Fruit fly (Drosophila melanogaster): ENCODE data around the gene CG31373.

CG31373 gene

dm6 chr3R:10669950-10670349 lies 39.2 kb downstream of the CG31373 start (continued):
- TF ChIP-seq CG3032 (tag; optimal IDR thresholded peaks at IDR 0.05): peak; percentile 0
- peak; percentile 80 for TF ChIP-seq svp (GFP tag)
- no peak for TF ChIP-seq Sox15 (GFP tag; optimal IDR thresholded peaks at IDR 0.05)
- TF ChIP-seq dsx (GFP tag; optimal IDR thresholded peaks at IDR 0.05; ENCODE audit: poor library complexity, severe bottlenecking): peak; percentile 25
- TF ChIP-seq OdsH (GFP tag; optimal IDR thresholded peaks at IDR 0.05): peak; percentile 11

dm6 chr3R:10667964-10668363 lies 41.2 kb downstream of the CG31373 start:
- TF ChIP-seq Met (GFP tag; optimal IDR thresholded peaks at IDR 0.05) (no peak), CG34406 (GFP tag; optimal IDR thresholded peaks at IDR 0.05) (no peak), salr (GFP tag; optimal IDR thresholded peaks at IDR 0.05) (no peak), Eip75B (GFP tag; optimal IDR thresholded peaks at IDR 0.05) (no peak), CG6792 (GFP tag; optimal IDR thresholded peaks at IDR 0.05) (no peak), CG9139 (GFP tag; optimal IDR thresholded peaks at IDR 0.05) (no peak), CG15336 (GFP tag; IDR thresholded peaks at IDR 0.05) (no peak), CG6854 (GFP tag; optimal IDR thresholded peaks at IDR 0.05) (no peak), svp (GFP tag) (no peak), fd59A (GFP tag; optimal IDR thresholded peaks at IDR 0.05) (no peak), CG1621 (tag; optimal IDR thresholded peaks at IDR 0.05) (no peak), CG10631 (GFP tag; optimal IDR thresholded peaks at IDR 0.05) (no peak), Lpt (GFP tag; optimal IDR thresholded peaks at IDR 0.05) (no peak), CG6276 (GFP tag; optimal IDR thresholded peaks at IDR 0.05) (no peak), dsx (GFP tag; optimal IDR thresholded peaks at IDR 0.05; ENCODE audit: poor library complexity, severe bottlenecking) (no peak), eg (GFP tag; IDR thresholded peaks at IDR 0.05) (no peak), CG31627 (GFP tag; optimal IDR thresholded peaks at IDR 0.05) (no peak), esn (GFP tag; optimal IDR thresholded peaks at IDR 0.05) (no peak), lz (GFP tag; optimal IDR thresholded peaks at IDR 0.05) (no peak), vri (GFP tag; optimal IDR thresholded peaks at IDR 0.05) (no peak)

dm6 chr3R:10664942-10665341 lies 44.2 kb downstream of the CG31373 start:
- no peak for TF ChIP-seq svp (GFP tag)
- peak; percentile 28 for TF ChIP-seq esn (GFP tag; optimal IDR thresholded peaks at IDR 0.05)
- TF ChIP-seq fd85E (GFP tag; optimal IDR thresholded peaks at IDR 0.05): no peak
- TF ChIP-seq Ets21C (GFP tag; optimal IDR thresholded peaks at IDR 0.05): no peak
- no peak for TF ChIP-seq achi (GFP tag; optimal IDR thresholded peaks at IDR 0.05)
- peak; percentile 64 for TF ChIP-seq CG1621 (tag; optimal IDR thresholded peaks at IDR 0.05)
- peak; percentile 54 for TF ChIP-seq CG10669 (GFP tag; optimal IDR thresholded peaks at IDR 0.05)
- peak; percentile 19 to 28 for TF ChIP-seq salr (GFP tag; optimal IDR thresholded peaks at IDR 0.05)
- no peak for TF ChIP-seq Hr39 (GFP tag; optimal IDR thresholded peaks at IDR 0.05)
- peak; percentile 52 for TF ChIP-seq spab (GFP tag; optimal IDR thresholded peaks at IDR 0.05)
- TF ChIP-seq CG6792 (GFP tag; optimal IDR thresholded peaks at IDR 0.05): no peak
- peak; percentile 55; the same call in 1 of the 3 replicates for TF ChIP-seq CG8119 (GFP tag; IDR thresholded peaks at IDR 0.05)
- TF ChIP-seq CG31627 (GFP tag; optimal IDR thresholded peaks at IDR 0.05): no peak
- TF ChIP-seq Gug (GFP tag; IDR thresholded peaks at IDR 0.05): peak; percentile 55
- peak; percentile 38; the same call in 1 of the 2 replicates for TF ChIP-seq CG15336 (GFP tag; IDR thresholded peaks at IDR 0.05)
- peak; percentile 44; the same call in 1 of the 2 replicates for TF ChIP-seq CG11294 (GFP tag; IDR thresholded peaks at IDR 0.05)
- TF ChIP-seq dsx (GFP tag; optimal IDR thresholded peaks at IDR 0.05; ENCODE audit: poor library complexity, severe bottlenecking): peak; percentile 9
- no peak for TF ChIP-seq vri (GFP tag; optimal IDR thresholded peaks at IDR 0.05)
- TF ChIP-seq CG6808 (GFP tag; optimal IDR thresholded peaks at IDR 0.05): peak; percentile 60
- TF ChIP-seq CG6276 (GFP tag; optimal IDR thresholded peaks at IDR 0.05): peak; percentile 41
- peak; percentile 4 for TF ChIP-seq topi (GFP tag; optimal IDR thresholded peaks at IDR 0.05)
- TF ChIP-seq CG10631 (GFP tag; optimal IDR thresholded peaks at IDR 0.05): no peak
- peak; percentile 45 for TF ChIP-seq CG32006 (GFP tag; optimal IDR thresholded peaks at IDR 0.05)
- peak; percentile 40 for TF ChIP-seq fd59A (GFP tag; optimal IDR thresholded peaks at IDR 0.05)
- TF ChIP-seq Sox102F (GFP tag; optimal IDR thresholded peaks at IDR 0.05): no peak
- TF ChIP-seq acj6 (GFP tag; optimal IDR thresholded peaks at IDR 0.05): peak; percentile 33
- no peak for TF ChIP-seq CG4318 (GFP tag; optimal IDR thresholded peaks at IDR 0.05)
- no peak for TF ChIP-seq CG11762 (GFP tag; optimal IDR thresholded peaks at IDR 0.05; ENCODE audit: insufficient read depth)
- no peak for TF ChIP-seq CG11902 (GFP tag; optimal IDR thresholded peaks at IDR 0.05)
- peak; percentile 52 for TF ChIP-seq Met (GFP tag; optimal IDR thresholded peaks at IDR 0.05)
- peak; percentile 13 for TF ChIP-seq fkh (GFP tag; optimal IDR thresholded peaks at IDR 0.05)
- TF ChIP-seq Lpt (GFP tag; optimal IDR thresholded peaks at IDR 0.05): peak; percentile 30
- peak; percentile 42 for TF ChIP-seq Hr4 (GFP tag; optimal IDR thresholded peaks at IDR 0.05)
- peak; percentile 13 for TF ChIP-seq CG6854 (GFP tag; optimal IDR thresholded peaks at IDR 0.05)
- peak; percentile 58 for TF ChIP-seq Eip75B (GFP tag; optimal IDR thresholded peaks at IDR 0.05)
- TF ChIP-seq CG34406 (GFP tag; optimal IDR thresholded peaks at IDR 0.05): peak; percentile 34
- TF ChIP-seq Sox14 (GFP tag; optimal IDR thresholded peaks at IDR 0.05): peak; percentile 40
- no peak for TF ChIP-seq cyc (GFP tag; optimal IDR thresholded peaks at IDR 0.05)
- peak; percentile 38 to 66 for TF ChIP-seq ss (GFP tag; optimal IDR thresholded peaks at IDR 0.05)
